Worm (Caenorhabditis elegans) whole organism, early embryonic: ENCODE measurements around the gene fshr-1.

ENCODE experiments used
- ama-1 ChIP-seq: fragments of 150-350 bp; optimal IDR thresholded peaks from 2 replicates; lab custom pipeline; 2014
- hnd-1 ChIP-seq: sonication (generic microtip); optimal IDR thresholded peaks from 2 replicates; lab custom pipeline; 2016; ENCODE audit warnings: missing genetic modification characterization, missing compliant biosample characterization
- pes-1 ChIP-seq: fragments of 200-800 bp; sonication (Bioruptor generic); IDR thresholded peaks from 2 replicates; pipeline ENCODE4 v1.3.6; 2022; ENCODE audit warnings: missing genetic modification reagents, missing genetic modification characterization, missing compliant biosample characterization

ce11 chrV:9943039-9943438, 53.4 kb downstream of the fshr-1 start, which contains the start of gene fipr-12:
- no peak for TF ChIP-seq ama-1 (lab: Kevin White, UChicago)
- no peak for TF ChIP-seq pes-1 (GFP tag; lab: Robert Waterston, UW)
- TF ChIP-seq hnd-1, result no peak
